Fruit fly (Drosophila melanogaster) whole organism: ENCODE measurements around the gene CG9525.

ENCODE experiments used
- CG8478 ChIP-seq: fragments of >200 bp; optimal IDR thresholded peaks from 2 replicates; lab custom pipeline; 2018; ENCODE audit warnings: inconsistent platforms
- Dll ChIP-seq: fragments of >200 bp; optimal IDR thresholded peaks from 2 replicates; lab custom pipeline; 2017
- EcR ChIP-seq, 2 experiments: fragments of >200 bp; optimal IDR thresholded peaks; 2 replicates each; lab custom pipeline; 2017; ENCODE audit warnings: missing biosample characterization in 2 of 2, missing genetic modification characterization in 2 of 2, missing genetic modification reagents in 2 of 2
- pan ChIP-seq: fragments of >200 bp; optimal IDR thresholded peaks from 2 replicates; lab custom pipeline; 2017
- psq ChIP-seq: fragments of >200 bp; optimal IDR thresholded peaks from 2 replicates; lab custom pipeline; 2017
- usp ChIP-seq: fragments of >200 bp; optimal IDR thresholded peaks from 2 replicates; lab custom pipeline; 2017; ENCODE audit warnings: missing biosample characterization, missing genetic modification characterization, mixed read lengths

Gene CG9525

dm6 chr2L:8982584-8983302 is 20.6 kb upstream of the CG9525 start:
- TF ChIP-seq psq (lab: Kevin White, UChicago): no peak

dm6 chr2L:8980359-8980758 is 18.2 kb upstream of the CG9525 start, which contains the start of gene CG18662:
TSS of gene CG18662 (plus strand) at chr2L:8980659.
- TF ChIP-seq pan (no peak), Dll (lab: Kevin White, UChicago) (no peak), EcR (GFP tag; optimal IDR thresholded peaks at IDR 0.05; lab: Kevin White, UChicago) (no peak), usp (GFP tag; lab: Kevin White, UChicago) (no peak), psq (lab: Kevin White, UChicago) (no peak), CG8478 (no peak)

DNA sequence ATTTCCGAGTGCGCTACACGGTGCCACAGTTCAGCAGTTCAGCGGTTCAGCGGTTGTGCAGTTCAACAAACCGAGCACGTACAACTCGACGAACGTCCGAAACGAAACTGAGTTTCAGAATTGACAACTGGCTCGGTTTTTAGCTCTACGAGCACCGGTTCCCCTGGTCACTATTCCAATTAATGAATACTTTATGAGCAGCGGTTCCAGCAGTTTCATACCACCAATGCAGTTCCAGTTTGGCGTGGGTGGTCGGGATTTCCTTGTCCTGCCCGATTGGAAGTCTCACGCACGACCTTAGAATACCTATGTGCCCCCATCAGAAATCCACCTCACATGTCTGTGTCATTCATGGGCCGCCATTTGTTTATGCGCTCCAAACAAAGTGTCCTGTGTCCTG is 13.2 kb upstream of the CG9525 start, which contains the start of gene CG9541:
Gene CG9541 (minus strand): TSS at position 101 of the 400 bp plus-strand sequence.
- TF ChIP-seq EcR (GFP tag; optimal IDR thresholded peaks at IDR 0.05; lab: Kevin White, UChicago): no peak
- no peak for TF ChIP-seq CG8478
- TF ChIP-seq Dll (lab: Kevin White, UChicago): no peak
- TF ChIP-seq psq (lab: Kevin White, UChicago): no peak
- TF ChIP-seq usp (GFP tag; lab: Kevin White, UChicago): no peak
- no peak for TF ChIP-seq pan

- no peak for TF ChIP-seq pan
- TF ChIP-seq EcR (GFP tag; optimal IDR thresholded peaks at IDR 0.05; lab: Kevin White, UChicago): no peak
- no peak for TF ChIP-seq psq (lab: Kevin White, UChicago)
- TF ChIP-seq Dll (lab: Kevin White, UChicago): no peak
- TF ChIP-seq usp (GFP tag; lab: Kevin White, UChicago): no peak
- no peak for TF ChIP-seq CG8478
Measured at dm6 chr2L:8974506-8974905, 12.4 kb upstream of the CG9525 start.

- TF ChIP-seq usp (GFP tag; lab: Kevin White, UChicago) (no peak), psq (lab: Kevin White, UChicago) (no peak), Dll (lab: Kevin White, UChicago) (no peak), EcR (GFP tag; optimal IDR thresholded peaks at IDR 0.05; lab: Kevin White, UChicago) (no peak), pan (no peak), CG8478 (no peak)
Measured at dm6 chr2L:8972905-8973304, 10.8 kb upstream of the CG9525 start.

DNA sequence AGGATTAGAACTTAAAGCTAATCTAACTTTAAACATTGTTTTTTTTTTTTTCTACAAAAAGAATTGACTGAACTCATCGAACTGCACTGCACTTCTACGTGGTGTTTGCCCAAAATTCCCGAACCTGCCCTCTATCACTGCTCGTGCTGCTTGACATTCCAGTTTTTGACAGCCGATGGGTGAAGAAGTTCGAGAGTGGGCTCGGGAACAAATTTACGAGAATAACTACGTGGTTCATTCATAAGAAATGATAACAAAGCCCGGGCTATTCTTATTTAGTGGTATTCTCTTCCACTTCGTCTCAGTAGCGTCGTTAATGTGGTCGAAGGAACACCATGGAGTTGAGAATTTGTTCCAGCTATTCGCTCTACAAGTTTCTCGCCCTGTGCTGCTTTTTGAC is 5.1 kb upstream of the CG9525 start, which contains the start of gene CG18088:
Gene CG18088 (plus strand): TSS at position 301 of the 400 bp plus-strand sequence.
- TF ChIP-seq usp (GFP tag; lab: Kevin White, UChicago): no peak

dm6 chr2L:8964657-8965056 is 2.5 kb upstream of the CG9525 start, which contains the start of gene CG32984:
TSS of gene CG32984 (plus strand) at chr2L:8964957.
- TF ChIP-seq usp (GFP tag; lab: Kevin White, UChicago): no peak
- TF ChIP-seq CG8478: no peak
- no peak for TF ChIP-seq Dll (lab: Kevin White, UChicago)
- TF ChIP-seq EcR (GFP tag; optimal IDR thresholded peaks at IDR 0.05; lab: Kevin White, UChicago): no peak
- no peak for TF ChIP-seq psq (lab: Kevin White, UChicago)
- TF ChIP-seq pan: no peak

DNA sequence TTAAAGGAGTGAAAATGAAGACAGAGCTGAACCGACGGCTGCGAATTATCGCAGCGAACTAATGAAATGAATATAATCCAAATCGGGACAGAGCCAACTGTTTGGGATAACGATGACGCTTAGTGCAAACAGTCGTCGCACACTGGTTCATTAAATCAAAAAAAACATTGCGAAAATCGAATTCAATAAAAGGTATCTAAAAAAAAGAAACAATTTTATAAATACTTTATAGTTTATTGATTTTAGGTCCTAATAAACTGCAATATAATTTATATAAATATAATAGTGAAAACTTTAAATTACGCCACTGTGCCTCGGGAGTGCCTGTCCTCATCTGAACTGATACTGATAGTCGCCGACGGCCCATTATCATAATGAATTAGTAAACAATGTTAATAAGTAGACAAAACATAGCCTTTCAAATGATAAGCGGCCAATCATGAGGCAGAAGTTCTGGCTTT is 3.1 kb downstream of the CG9525 start, which contains the start of gene CG31886:
Gene CG31886 (minus strand): TSS at position 51 of the 461 bp plus-strand sequence.
- TF ChIP-seq EcR (GFP tag; optimal IDR thresholded peaks at IDR 0.05; lab: Kevin White, UChicago): no peak
- TF ChIP-seq usp (GFP tag; lab: Kevin White, UChicago): no peak
- TF ChIP-seq pan: no peak
- TF ChIP-seq CG8478: no peak
- no peak for TF ChIP-seq Dll (lab: Kevin White, UChicago)
- no peak for TF ChIP-seq psq (lab: Kevin White, UChicago)

DNA sequence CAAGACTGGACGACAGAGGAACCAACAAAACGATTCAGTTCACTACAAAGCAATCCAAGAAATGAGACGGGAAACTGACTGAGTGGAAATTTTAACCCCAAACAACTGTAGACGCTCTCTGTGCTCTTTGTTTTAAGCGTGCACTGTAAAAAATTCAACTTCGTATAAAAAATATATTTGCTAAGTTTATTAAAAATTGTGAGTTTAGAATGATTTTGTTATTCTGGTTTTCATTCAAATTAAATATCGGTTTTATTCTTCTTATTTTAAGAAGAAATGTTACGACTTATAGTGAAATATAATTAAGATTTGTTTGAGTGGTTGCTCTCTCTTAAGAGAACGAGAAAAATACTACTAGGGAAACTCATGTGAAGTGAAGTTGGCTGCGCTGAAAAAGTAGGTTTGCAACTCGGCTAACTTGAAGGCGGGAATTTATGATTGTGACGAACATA is 4.1 kb downstream of the CG9525 start:
- TF ChIP-seq pan (no peak), usp (GFP tag; lab: Kevin White, UChicago) (no peak), Dll (lab: Kevin White, UChicago) (no peak), psq (lab: Kevin White, UChicago) (no peak), CG8478 (no peak), EcR (GFP tag; optimal IDR thresholded peaks at IDR 0.05; lab: Kevin White, UChicago) (no peak)

- no peak for TF ChIP-seq pan
- no peak for TF ChIP-seq CG8478
- TF ChIP-seq psq (lab: Kevin White, UChicago): no peak
- no peak for TF ChIP-seq usp (GFP tag; lab: Kevin White, UChicago)
- no peak for TF ChIP-seq Dll (lab: Kevin White, UChicago)
- TF ChIP-seq EcR (GFP tag; optimal IDR thresholded peaks at IDR 0.05; lab: Kevin White, UChicago): no peak
Measured at dm6 chr2L:8957152-8957551, 5.0 kb downstream of the CG9525 start.

- no peak for TF ChIP-seq Dll (lab: Kevin White, UChicago)
- TF ChIP-seq CG8478: no peak
- no peak for TF ChIP-seq pan
- no peak for TF ChIP-seq EcR (GFP tag; optimal IDR thresholded peaks at IDR 0.05; lab: Kevin White, UChicago)
- TF ChIP-seq usp (GFP tag; lab: Kevin White, UChicago): no peak
- TF ChIP-seq psq (lab: Kevin White, UChicago): no peak
Measured at dm6 chr2L:8956336-8956726, 5.8 kb downstream of the CG9525 start.

- no peak for TF ChIP-seq usp (GFP tag; lab: Kevin White, UChicago)
- no peak for TF ChIP-seq CG8478
- no peak for TF ChIP-seq EcR (GFP tag; optimal IDR thresholded peaks at IDR 0.05; lab: Kevin White, UChicago)
- no peak for TF ChIP-seq psq (lab: Kevin White, UChicago)
- no peak for TF ChIP-seq Dll (lab: Kevin White, UChicago)
- no peak for TF ChIP-seq pan
Measured at dm6 chr2L:8955597-8956335, 6.4 kb downstream of the CG9525 start.
